Worm (Caenorhabditis elegans) whole organism, L2 larva: Measurements from ENCODE around the gene T05C3.2.

Experiments used
- ceh-82 ChIP-seq: fragments of 150-350 bp; optimal IDR thresholded peaks from 2 replicates; lab custom pipeline; 2014; ENCODE audit warnings: missing biosample characterization, missing genetic modification characterization
- egl-27 ChIP-seq: sonication (generic microtip); optimal IDR thresholded peaks from 3 replicates; lab custom pipeline; 2017; ENCODE audit warnings: missing biosample characterization, missing genetic modification reagents, missing genetic modification characterization
- nhr-6 ChIP-seq: fragments of 150-350 bp; optimal IDR thresholded peaks from 2 replicates; lab custom pipeline; 2014; ENCODE audit warnings: missing biosample characterization, missing genetic modification characterization

DNA sequence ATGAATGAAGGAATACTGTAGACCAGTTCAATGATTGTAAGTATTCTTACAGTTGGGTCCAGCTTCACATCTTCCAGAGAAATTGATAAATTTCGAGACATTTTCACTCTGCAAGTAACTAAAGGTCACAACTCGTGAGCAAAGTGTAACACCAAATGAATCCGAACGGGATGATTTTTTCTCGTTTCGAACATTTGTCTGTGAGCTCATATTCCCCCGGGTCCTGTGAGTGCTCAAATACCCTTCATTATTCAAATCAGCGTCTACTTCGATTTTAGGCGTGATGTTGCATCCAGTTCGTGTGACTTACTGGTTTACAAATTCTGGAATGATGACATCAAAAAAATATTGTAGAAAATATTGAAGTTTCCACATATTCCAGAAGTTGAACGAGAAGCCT lies 28.2 kb upstream of the T05C3.2 start, which contains the start of gene srg-68:
- TF ChIP-seq nhr-6 (tag; lab: Kevin White, UChicago), result no peak
- no peak for TF ChIP-seq egl-27 (tag; lab: Kevin White, UChicago)
- TF ChIP-seq ceh-82 (tag; lab: Kevin White, UChicago), result no peak
